Fruit fly (Drosophila melanogaster) whole organism, embryonic: Measurements from ENCODE around the gene CG33647.

Experiments
- B-H1 ChIP-seq: fragments of 200-800 bp; sonication (Bioruptor generic); IDR thresholded peaks from 3 replicates; pipeline ENCODE4 v1.3.6; 2022; ENCODE audit warnings: missing biosample characterization, missing genetic modification characterization
- CG10462 ChIP-seq: fragments of 200-800 bp; sonication (Bioruptor generic); optimal IDR thresholded peaks from 2 replicates; lab custom pipeline; 2016; ENCODE audit warnings: missing biosample characterization, missing genetic modification characterization
- CG11247 ChIP-seq: fragments of 200-800 bp; sonication (Bioruptor generic); IDR thresholded peaks from 2 replicates; pipeline ENCODE4 v1.3.6; 2022; ENCODE audit warnings: missing biosample characterization, missing genetic modification characterization
- CG11398 ChIP-seq: fragments of 200-800 bp; sonication (Bioruptor generic); optimal IDR thresholded peaks from 2 replicates; lab custom pipeline; 2016; ENCODE audit warnings: missing biosample characterization, missing genetic modification characterization
- CG11456 ChIP-seq: fragments of 200-800 bp; sonication (Bioruptor generic); IDR thresholded peaks from 3 replicates; pipeline ENCODE4 v1.3.6; 2022; ENCODE audit warnings: missing biosample characterization, missing genetic modification characterization
- CG12942 ChIP-seq: fragments of 200-800 bp; sonication (Bioruptor generic); optimal IDR thresholded peaks from 3 replicates; lab custom pipeline; 2016; ENCODE audit warnings: missing biosample characterization, missing genetic modification characterization
- CG13624 ChIP-seq: fragments of 200-800 bp; sonication (Bioruptor generic); optimal IDR thresholded peaks from 2 replicates; lab custom pipeline; 2016; ENCODE audit warnings: missing biosample characterization, missing genetic modification characterization
- CG1647 ChIP-seq: fragments of 200-800 bp; sonication (Bioruptor generic); optimal IDR thresholded peaks from 3 replicates; lab custom pipeline; 2016; ENCODE audit warnings: missing biosample characterization, missing genetic modification characterization
- CG17802 ChIP-seq: fragments of 200-800 bp; sonication (Bioruptor generic); optimal IDR thresholded peaks from 2 replicates; lab custom pipeline; 2018; ENCODE audit warnings: missing biosample characterization, mild to moderate bottlenecking, missing genetic modification characterization, moderate library complexity
- CG30431 ChIP-seq: fragments of 200-800 bp; sonication (Bioruptor generic); optimal IDR thresholded peaks from 2 replicates; lab custom pipeline; 2017; ENCODE audit warnings: missing biosample characterization, missing genetic modification characterization
- CG31388 ChIP-seq: fragments of 200-800 bp; sonication (Bioruptor generic); optimal IDR thresholded peaks from 2 replicates; lab custom pipeline; 2016; ENCODE audit warnings: missing biosample characterization, missing genetic modification characterization
- CG3163 ChIP-seq: fragments of 200-800 bp; sonication (Bioruptor generic); optimal IDR thresholded peaks from 3 replicates; lab custom pipeline; 2016; ENCODE audit warnings: missing biosample characterization, missing genetic modification characterization
- CG32532 ChIP-seq: fragments of 200-800 bp; sonication (Bioruptor generic); IDR thresholded peaks from 2 replicates; pipeline ENCODE4 v1.3.6; 2022; ENCODE audit warnings: missing biosample characterization, missing genetic modification characterization
- CG4707 ChIP-seq: fragments of 200-800 bp; sonication (Bioruptor generic); optimal IDR thresholded peaks from 2 replicates; lab custom pipeline; 2018; ENCODE audit warnings: missing biosample characterization, mild to moderate bottlenecking, missing genetic modification characterization, moderate library complexity
- CG6175 ChIP-seq: fragments of 200-800 bp; sonication (Bioruptor generic); IDR thresholded peaks from 3 replicates; pipeline ENCODE4 v1.3.6; 2022; ENCODE audit warnings: missing biosample characterization, missing genetic modification characterization
- CrebB ChIP-seq: fragments of 200-800 bp; sonication (Bioruptor generic); optimal IDR thresholded peaks from 3 replicates; lab custom pipeline; 2018; ENCODE audit warnings: missing biosample characterization, mild to moderate bottlenecking, missing genetic modification characterization
- D ChIP-seq, 2 experiments: fragments of 200-800 bp in 1 of 2; fragments of >200 bp in 1 of 2; sonication (Bioruptor generic) in 1 of 2; optimal IDR thresholded peaks; 2 replicates in 1 of 2; 3 replicates in 1 of 2; lab custom pipeline; 2017; ENCODE audit warnings: mild to moderate bottlenecking in 1 of 2, missing biosample characterization in 1 of 2, missing genetic modification characterization in 1 of 2, missing genetic modification reagents in 1 of 2
- D19B ChIP-seq: fragments of 200-800 bp; sonication (Bioruptor generic); optimal IDR thresholded peaks from 2 replicates; lab custom pipeline; 2017; ENCODE audit warnings: missing biosample characterization, mild to moderate bottlenecking, missing genetic modification characterization
- Dbx ChIP-seq: fragments of 200-800 bp; sonication (Bioruptor generic); IDR thresholded peaks from 3 replicates; pipeline ENCODE4 v1.3.6; 2022; ENCODE audit warnings: missing biosample characterization, missing genetic modification characterization
- Dfd ChIP-seq, 2 experiments: fragments of >200 bp; optimal IDR thresholded peaks; 2 replicates each; lab custom pipeline; 2017; ENCODE audit warnings: missing biosample characterization in 2 of 2, missing genetic modification characterization in 2 of 2
- Dip3 ChIP-seq: fragments of 200-800 bp; sonication (Bioruptor generic); optimal IDR thresholded peaks from 3 replicates; lab custom pipeline; 2016; ENCODE audit warnings: missing biosample characterization, missing genetic modification characterization
- Elba2 ChIP-seq: fragments of 200-800 bp; sonication (Bioruptor generic); optimal IDR thresholded peaks from 3 replicates; lab custom pipeline; 2016; ENCODE audit warnings: missing biosample characterization, missing genetic modification characterization
- Fer1 ChIP-seq: fragments of 200-800 bp; sonication (Bioruptor generic); optimal IDR thresholded peaks from 2 replicates; lab custom pipeline; 2017; ENCODE audit warnings: missing biosample characterization, mild to moderate bottlenecking, missing genetic modification characterization
- HLH4C ChIP-seq: fragments of 200-800 bp; sonication (Bioruptor generic); IDR thresholded peaks from 3 replicates; pipeline ENCODE4 v1.3.6; 2022; ENCODE audit warnings: missing biosample characterization, missing genetic modification characterization; ENCODE audit not compliant: partially characterized antibody
- HLHmδ ChIP-seq: fragments of 200-800 bp; sonication (Bioruptor generic); optimal IDR thresholded peaks from 2 replicates; lab custom pipeline; 2018; ENCODE audit warnings: missing biosample characterization, mild to moderate bottlenecking, missing genetic modification characterization, moderate library complexity
- Nf-YB ChIP-seq: fragments of 200-800 bp; sonication (Bioruptor generic); optimal IDR thresholded peaks from 3 replicates; lab custom pipeline; 2019; ENCODE audit warnings: missing biosample characterization, mild to moderate bottlenecking, missing genetic modification characterization, moderate library complexity
- Rx ChIP-seq: fragments of 200-800 bp; sonication (Bioruptor generic); IDR thresholded peaks from 2 replicates; pipeline ENCODE4 v1.3.6; 2022; ENCODE audit warnings: missing biosample characterization, missing genetic modification characterization
- chinmo ChIP-seq: fragments of 200-800 bp; sonication (Bioruptor generic); IDR thresholded peaks from 4 replicates; pipeline ENCODE4 v1.3.6; 2022; ENCODE audit warnings: missing biosample characterization, missing genetic modification characterization; ENCODE audit not compliant: partially characterized antibody
- corto ChIP-seq: fragments of 200-800 bp; sonication (Bioruptor generic); optimal IDR thresholded peaks from 2 replicates; lab custom pipeline; 2016; ENCODE audit warnings: missing biosample characterization, mild to moderate bottlenecking, missing genetic modification characterization, moderate library complexity
- dpn ChIP-seq, 2 experiments: fragments of 200-800 bp; sonication (Bioruptor generic); optimal IDR thresholded peaks; 3 replicates each; lab custom pipeline; 2016; ENCODE audit warnings: missing biosample characterization in 2 of 2, missing genetic modification characterization in 2 of 2
- emc ChIP-seq: fragments of 200-800 bp; sonication (Bioruptor generic); optimal IDR thresholded peaks from 2 replicates; lab custom pipeline; 2016; ENCODE audit warnings: missing biosample characterization, missing genetic modification characterization
- ems ChIP-seq: fragments of 200-800 bp; sonication (Bioruptor generic); optimal IDR thresholded peaks from 3 replicates; lab custom pipeline; 2016; ENCODE audit warnings: missing biosample characterization, missing genetic modification characterization
- eyg ChIP-seq: fragments of 200-800 bp; sonication (Bioruptor generic); optimal IDR thresholded peaks from 3 replicates; lab custom pipeline; 2016; ENCODE audit warnings: missing biosample characterization, missing genetic modification characterization
- gce ChIP-seq: fragments of 200-800 bp; sonication (Bioruptor generic); IDR thresholded peaks from 3 replicates; pipeline ENCODE4 v1.3.6; 2022; ENCODE audit warnings: missing biosample characterization, missing genetic modification characterization
- gcm ChIP-seq: fragments of 200-800 bp; sonication (Bioruptor generic); optimal IDR thresholded peaks from 2 replicates; lab custom pipeline; 2019; ENCODE audit warnings: missing biosample characterization, mild to moderate bottlenecking, missing genetic modification characterization, moderate library complexity
- her ChIP-seq: fragments of 200-800 bp; sonication (Bioruptor generic); optimal IDR thresholded peaks from 2 replicates; lab custom pipeline; 2016; ENCODE audit warnings: missing biosample characterization, missing genetic modification characterization
- hth ChIP-seq: fragments of >200 bp; optimal IDR thresholded peaks from 2 replicates; lab custom pipeline; 2017; ENCODE audit warnings: inconsistent platforms
- jigr1 ChIP-seq: fragments of 200-800 bp; sonication (Bioruptor generic); IDR thresholded peaks from 3 replicates; pipeline ENCODE4 v1.3.6; 2022; ENCODE audit warnings: missing biosample characterization, missing genetic modification characterization
- lbe ChIP-seq: fragments of 200-800 bp; sonication (Bioruptor generic); optimal IDR thresholded peaks from 2 replicates; lab custom pipeline; 2016; ENCODE audit warnings: missing biosample characterization, mild to moderate bottlenecking, missing genetic modification characterization
- lov ChIP-seq, 2 experiments: fragments of 200-800 bp in 1 of 2; fragments of >200 bp in 1 of 2; sonication (Bioruptor generic) in 1 of 2; IDR thresholded peaks in 1 of 2; optimal IDR thresholded peaks in 1 of 2; 2 replicates in 1 of 2; 3 replicates in 1 of 2; pipeline versions ENCODE4 v1.3.6 to Lab custom; 2017 to 2022; ENCODE audit warnings: missing biosample characterization in 1 of 2, missing genetic modification characterization in 1 of 2
- nau ChIP-seq: fragments of 200-800 bp; sonication (Bioruptor generic); optimal IDR thresholded peaks from 3 replicates; lab custom pipeline; 2017; ENCODE audit warnings: missing biosample characterization, mild to moderate bottlenecking, missing genetic modification characterization, missing genetic modification reagents
- nerfin-1 ChIP-seq: fragments of 200-800 bp; sonication (Bioruptor generic); optimal IDR thresholded peaks from 3 replicates; lab custom pipeline; 2019; ENCODE audit warnings: missing biosample characterization, mild to moderate bottlenecking, missing genetic modification characterization, moderate library complexity
- oc ChIP-seq: fragments of 200-800 bp; sonication (Bioruptor generic); optimal IDR thresholded peaks from 2 replicates; lab custom pipeline; 2018; ENCODE audit warnings: missing biosample characterization, mild to moderate bottlenecking, missing genetic modification characterization, moderate library complexity
- otp ChIP-seq: fragments of 200-800 bp; sonication (Bioruptor generic); IDR thresholded peaks from 3 replicates; pipeline ENCODE4, ENCODE4 v1.3.6; 2022; ENCODE audit warnings: missing biosample characterization, missing genetic modification characterization
- peb ChIP-seq: fragments of 200-800 bp; sonication (Bioruptor generic); IDR thresholded peaks from 2 replicates; pipeline ENCODE4 v1.3.6; 2022; ENCODE audit warnings: missing biosample characterization, missing genetic modification characterization
- pzg ChIP-seq: fragments of 200-800 bp; sonication (Bioruptor generic); optimal IDR thresholded peaks from 3 replicates; lab custom pipeline; 2018; ENCODE audit warnings: missing biosample characterization, mild to moderate bottlenecking, missing genetic modification characterization, moderate library complexity
- sr ChIP-seq: fragments of 200-800 bp; sonication (Bioruptor generic); IDR thresholded peaks from 3 replicates; pipeline ENCODE4 v1.3.6; 2022; ENCODE audit warnings: missing biosample characterization, missing genetic modification characterization
- tll ChIP-seq, 2 experiments: fragments of 200-800 bp in 1 of 2; fragments of >200 bp in 1 of 2; sonication (Bioruptor generic) in 1 of 2; optimal IDR thresholded peaks; 2 replicates each; lab custom pipeline; 2017 to 2019; ENCODE audit warnings: missing biosample characterization in 2 of 2, missing genetic modification characterization in 2 of 2, mild to moderate bottlenecking in 1 of 2, moderate library complexity in 1 of 2
- trh ChIP-seq: fragments of 200-800 bp; sonication (Bioruptor generic); optimal IDR thresholded peaks from 2 replicates; lab custom pipeline; 2016; ENCODE audit warnings: missing biosample characterization, missing genetic modification characterization
- zen2 ChIP-seq: fragments of 200-800 bp; sonication (Bioruptor generic); IDR thresholded peaks from 3 replicates; pipeline ENCODE4 v1.3.6; 2022; ENCODE audit warnings: missing biosample characterization, missing genetic modification characterization; ENCODE audit not compliant: partially characterized antibody

Gene CG33647

dm6 chr3L:19263480-19264140, 27.4 kb downstream of the CG33647 start, which contains the start of the genes CG42374 and Mettl5 (continued):
- TF ChIP-seq B-H1 (no peak; the same call in 2 of the 3 replicates), dpn (GFP tag; optimal IDR thresholded peaks at IDR 0.05; lab: Kevin White, UChicago) (no peak), oc (tag; lab: Kevin White, UChicago) (no peak), Nf-YB (no peak), lbe (no peak), jigr1 (no peak), zen2 (GFP tag; lab: Robert Waterston, UW) (no peak), hth (lab: Kevin White, UChicago) (no peak), CG30431 (GFP tag; lab: Kevin White, UChicago) (no peak), nerfin-1 (tag; lab: Kevin White, UChicago) (peak; percentile 92), CG32532 (GFP tag; lab: Robert Waterston, UW) (peak; percentile 82), gcm (peak; percentile 21), otp (GFP tag; lab: Robert Waterston, UW) (no peak), CG10462 (GFP tag; lab: Kevin White, UChicago) (no peak), Fer1 (GFP tag; lab: Kevin White, UChicago) (peak; percentile 57), CrebB (peak; percentile 2), D (optimal IDR thresholded peaks at IDR 0.05; lab: Kevin White, UChicago) (no peak), D (GFP tag; optimal IDR thresholded peaks at IDR 0.05; lab: Kevin White, UChicago) (no peak), CG11456 (GFP tag; lab: Robert Waterston, UW) (no peak), CG31388 (no peak), CG11398 (GFP tag; lab: Kevin White, UChicago) (no peak), CG1647 (GFP tag; lab: Kevin White, UChicago) (no peak), lov (optimal IDR thresholded peaks at IDR 0.05; lab: Kevin White, UChicago) (no peak), lov (GFP tag; IDR thresholded peaks at IDR 0.05; lab: Robert Waterston, UW) (no peak), Dfd (GFP tag; optimal IDR thresholded peaks at IDR 0.05; lab: Kevin White, UChicago) (no peak), HLHmδ (GFP tag; lab: Kevin White, UChicago) (no peak), sr (no peak), Rx (no peak), corto (GFP tag; lab: Kevin White, UChicago) (no peak), peb (GFP tag; lab: Robert Waterston, UW) (no peak), D19B (GFP tag; lab: Kevin White, UChicago) (no peak), CG4707 (GFP tag; lab: Kevin White, UChicago) (no peak), CG3163 (GFP tag; lab: Kevin White, UChicago) (no peak), ems (GFP tag; lab: Kevin White, UChicago) (no peak), Dip3 (GFP tag; lab: Kevin White, UChicago) (no peak), Elba2 (GFP tag; lab: Kevin White, UChicago) (no peak), tll (GFP tag; optimal IDR thresholded peaks at IDR 0.05; lab: Kevin White, UChicago) (no peak), nau (GFP tag; lab: Kevin White, UChicago) (peak; percentile 27), chinmo (GFP tag; lab: Robert Waterston, UW) (no peak), eyg (no peak), CG11247 (no peak), CG12942 (GFP tag; lab: Kevin White, UChicago) (no peak), gce (GFP tag; lab: Robert Waterston, UW) (0 out of 3 replicates have a peak, but pooled peaks have one; percentile 47), Dbx (no peak; the same call in 2 of the 3 replicates), HLH4C (no peak), CG17802 (no peak), CG13624 (no peak), trh (no peak), CG6175 (GFP tag; lab: Robert Waterston, UW) (no peak), pzg (no peak), emc (GFP tag; lab: Kevin White, UChicago) (no peak), her (GFP tag; lab: Kevin White, UChicago) (no peak)
